Fruit fly (Drosophila melanogaster) whole organism, embryonic: ENCODE measurements around the gene sau.

Source experiments
- CG10565 ChIP-seq: fragments of 200-800 bp; sonication (Bioruptor generic); optimal IDR thresholded peaks from 3 replicates; lab custom pipeline; 2016; ENCODE audit warnings: missing biosample characterization, mild to moderate bottlenecking, missing genetic modification characterization
- CG11085 ChIP-seq: fragments of 200-800 bp; sonication (Bioruptor generic); IDR thresholded peaks from 2 replicates; pipeline ENCODE4 v1.3.6; 2022; ENCODE audit warnings: missing biosample characterization, missing genetic modification characterization
- CG11093 ChIP-seq: fragments of 200-800 bp; sonication (Bioruptor generic); IDR thresholded peaks from 3 replicates; pipeline ENCODE4 v1.3.6; 2022; ENCODE audit warnings: missing biosample characterization, missing genetic modification characterization
- CG11398 ChIP-seq: fragments of 200-800 bp; sonication (Bioruptor generic); optimal IDR thresholded peaks from 2 replicates; lab custom pipeline; 2016; ENCODE audit warnings: missing biosample characterization, missing genetic modification characterization
- CG12071 ChIP-seq: fragments of 200-800 bp; sonication (Bioruptor generic); optimal IDR thresholded peaks from 3 replicates; lab custom pipeline; 2018; ENCODE audit warnings: missing biosample characterization, mild to moderate bottlenecking, missing genetic modification characterization
- CG12155 ChIP-seq: fragments of 200-800 bp; sonication (Bioruptor generic); optimal IDR thresholded peaks from 3 replicates; lab custom pipeline; 2016; ENCODE audit warnings: missing biosample characterization, missing genetic modification characterization
- CG12391 ChIP-seq: fragments of 200-800 bp; sonication (Bioruptor generic); optimal IDR thresholded peaks from 3 replicates; lab custom pipeline; 2018; ENCODE audit warnings: missing biosample characterization, mild to moderate bottlenecking, missing genetic modification characterization, moderate library complexity
- CG13287 ChIP-seq: fragments of 200-800 bp; sonication (Bioruptor generic); IDR thresholded peaks from 2 replicates; pipeline ENCODE4 v1.3.6; 2022; ENCODE audit warnings: missing biosample characterization, missing genetic modification characterization; ENCODE audit not compliant: partially characterized antibody
- CG14014 ChIP-seq: fragments of 200-800 bp; sonication (Bioruptor generic); IDR thresholded peaks from 2 replicates; pipeline ENCODE4 v1.3.6; 2022; ENCODE audit warnings: missing biosample characterization, missing genetic modification characterization
- CG14965 ChIP-seq: fragments of 200-800 bp; sonication (Bioruptor generic); optimal IDR thresholded peaks from 2 replicates; lab custom pipeline; 2016; ENCODE audit warnings: missing biosample characterization, missing genetic modification characterization, borderline replicate concordance
- CG15269 ChIP-seq: fragments of 200-800 bp; sonication (Bioruptor generic); optimal IDR thresholded peaks from 2 replicates; lab custom pipeline; 2018; ENCODE audit warnings: missing biosample characterization, mild to moderate bottlenecking, missing genetic modification characterization, moderate library complexity
- CG17328 ChIP-seq: fragments of 200-800 bp; sonication (Bioruptor generic); IDR thresholded peaks from 2 replicates; pipeline ENCODE4 v1.3.6; 2022; ENCODE audit warnings: missing biosample characterization, missing genetic modification characterization
- CG17568 ChIP-seq: fragments of 200-800 bp; sonication (Bioruptor generic); optimal IDR thresholded peaks from 2 replicates; lab custom pipeline; 2018; ENCODE audit warnings: missing biosample characterization, mild to moderate bottlenecking, missing genetic modification characterization, moderate library complexity
- CG18262 ChIP-seq: fragments of 200-800 bp; optimal IDR thresholded peaks from 3 replicates; lab custom pipeline; 2019; ENCODE audit warnings: missing biosample characterization, mild to moderate bottlenecking, missing genetic modification characterization, moderate library complexity
- CG2120 ChIP-seq: fragments of 200-800 bp; sonication (Bioruptor generic); optimal IDR thresholded peaks from 3 replicates; lab custom pipeline; 2016; ENCODE audit warnings: missing biosample characterization, missing genetic modification characterization
- CG2875 ChIP-seq: fragments of 200-800 bp; sonication (Bioruptor generic); optimal IDR thresholded peaks from 2 replicates; lab custom pipeline; 2017; ENCODE audit warnings: missing biosample characterization, mild to moderate bottlenecking, missing genetic modification characterization, missing genetic modification reagents
- CG3163 ChIP-seq: fragments of 200-800 bp; sonication (Bioruptor generic); optimal IDR thresholded peaks from 3 replicates; lab custom pipeline; 2016; ENCODE audit warnings: missing biosample characterization, missing genetic modification characterization
- CG43689 ChIP-seq: fragments of 200-800 bp; sonication (Bioruptor generic); IDR thresholded peaks from 2 replicates; pipeline ENCODE4 v1.3.6; 2022; ENCODE audit warnings: missing biosample characterization, missing genetic modification characterization
- CG6175 ChIP-seq: fragments of 200-800 bp; sonication (Bioruptor generic); IDR thresholded peaks from 3 replicates; pipeline ENCODE4 v1.3.6; 2022; ENCODE audit warnings: missing biosample characterization, missing genetic modification characterization
- CG6254 ChIP-seq: fragments of 200-800 bp; sonication (Bioruptor generic); optimal IDR thresholded peaks from 3 replicates; lab custom pipeline; 2017; ENCODE audit warnings: mild to moderate bottlenecking, missing biosample characterization, missing genetic modification reagents, missing genetic modification characterization
- CG7357 ChIP-seq: fragments of 200-800 bp; sonication (Bioruptor generic); IDR thresholded peaks from 3 replicates; pipeline ENCODE4 v1.3.6; 2022; ENCODE audit warnings: missing biosample characterization, missing genetic modification characterization
- CG8478 ChIP-seq: fragments of >200 bp; optimal IDR thresholded peaks from 2 replicates; lab custom pipeline; 2018
- Chrac-16 ChIP-seq: fragments of 200-800 bp; sonication (Bioruptor generic); optimal IDR thresholded peaks from 3 replicates; lab custom pipeline; 2016; ENCODE audit warnings: missing biosample characterization, missing genetic modification characterization
- Dref ChIP-seq: fragments of 200-800 bp; sonication (Bioruptor generic); IDR thresholded peaks from 2 replicates; pipeline ENCODE4 v1.3.6; 2022; ENCODE audit warnings: missing biosample characterization, missing genetic modification characterization
- HLH3B ChIP-seq: fragments of 200-800 bp; sonication (Bioruptor generic); IDR thresholded peaks from 2 replicates; pipeline ENCODE4 v1.3.6; 2022; ENCODE audit warnings: missing biosample characterization, missing genetic modification characterization
- HLH4C ChIP-seq: fragments of 200-800 bp; sonication (Bioruptor generic); IDR thresholded peaks from 3 replicates; pipeline ENCODE4 v1.3.6; 2022; ENCODE audit warnings: missing biosample characterization, missing genetic modification characterization; ENCODE audit not compliant: partially characterized antibody
- HmgD ChIP-seq: fragments of 200-800 bp; sonication (Bioruptor generic); optimal IDR thresholded peaks from 3 replicates; lab custom pipeline; 2016; ENCODE audit warnings: missing biosample characterization, missing genetic modification characterization
- Hmr ChIP-seq: fragments of 200-800 bp; sonication (Bioruptor generic); optimal IDR thresholded peaks from 3 replicates; lab custom pipeline; 2017; ENCODE audit warnings: mild to moderate bottlenecking, missing biosample characterization, missing genetic modification reagents, missing genetic modification characterization
- Hr51 ChIP-seq, 2 experiments: fragments of 200-800 bp; sonication (Bioruptor generic); optimal IDR thresholded peaks; 2 replicates in 1 of 2; 3 replicates in 1 of 2; lab custom pipeline; 2016 to 2018; ENCODE audit warnings: missing biosample characterization in 2 of 2, missing genetic modification characterization in 2 of 2, mild to moderate bottlenecking in 1 of 2, moderate library complexity in 1 of 2
- Lhr ChIP-seq: fragments of 200-800 bp; sonication (Bioruptor generic); optimal IDR thresholded peaks from 3 replicates; lab custom pipeline; 2017; ENCODE audit warnings: mild to moderate bottlenecking, missing biosample characterization, missing genetic modification reagents, missing genetic modification characterization
- Meics ChIP-seq: fragments of 200-800 bp; sonication (Bioruptor generic); optimal IDR thresholded peaks from 2 replicates; lab custom pipeline; 2017; ENCODE audit warnings: missing biosample characterization, mild to moderate bottlenecking, missing genetic modification characterization
- Oaz ChIP-seq: fragments of 200-800 bp; sonication (Bioruptor generic); IDR thresholded peaks from 2 replicates; pipeline ENCODE4 v1.3.6; 2022; ENCODE audit warnings: missing biosample characterization, missing genetic modification characterization
- Xbp1 ChIP-seq: fragments of 200-800 bp; sonication (Bioruptor generic); optimal IDR thresholded peaks from 3 replicates; lab custom pipeline; 2016; ENCODE audit warnings: missing biosample characterization, mild to moderate bottlenecking, missing genetic modification characterization
- al ChIP-seq: fragments of 200-800 bp; sonication (Bioruptor generic); IDR thresholded peaks from 2 replicates; pipeline ENCODE4 v1.3.6; 2022; ENCODE audit warnings: missing biosample characterization, missing genetic modification characterization
- ash1 ChIP-seq: fragments of 200-800 bp; sonication (Bioruptor generic); optimal IDR thresholded peaks from 2 replicates; lab custom pipeline; 2018; ENCODE audit warnings: missing biosample characterization, mild to moderate bottlenecking, missing genetic modification characterization
- bigmax ChIP-seq: fragments of 200-800 bp; sonication (Bioruptor generic); optimal IDR thresholded peaks from 2 replicates; lab custom pipeline; 2018; ENCODE audit warnings: missing biosample characterization, mild to moderate bottlenecking, missing genetic modification characterization
- cas ChIP-seq: fragments of 200-800 bp; sonication (Bioruptor generic); IDR thresholded peaks from 2 replicates; pipeline ENCODE4 v1.3.6; 2022; ENCODE audit warnings: missing biosample characterization, missing genetic modification characterization
- cg ChIP-seq: fragments of 200-800 bp; sonication (Bioruptor generic); optimal IDR thresholded peaks from 3 replicates; lab custom pipeline; 2019; ENCODE audit warnings: missing biosample characterization, mild to moderate bottlenecking, missing genetic modification characterization, moderate library complexity
- crc ChIP-seq: fragments of 200-800 bp; sonication (Bioruptor generic); optimal IDR thresholded peaks from 2 replicates; lab custom pipeline; 2016; ENCODE audit warnings: missing biosample characterization, missing genetic modification characterization
- dmrt11E ChIP-seq: fragments of 200-800 bp; sonication (Bioruptor generic); optimal IDR thresholded peaks from 3 replicates; lab custom pipeline; 2018; ENCODE audit warnings: missing biosample characterization, mild to moderate bottlenecking, missing genetic modification characterization, moderate library complexity
- emc ChIP-seq: fragments of 200-800 bp; sonication (Bioruptor generic); optimal IDR thresholded peaks from 2 replicates; lab custom pipeline; 2016; ENCODE audit warnings: missing biosample characterization, missing genetic modification characterization
- fd3F ChIP-seq: fragments of 200-800 bp; sonication (Bioruptor generic); optimal IDR thresholded peaks from 2 replicates; lab custom pipeline; 2018; ENCODE audit warnings: missing biosample characterization, mild to moderate bottlenecking, missing genetic modification characterization, moderate library complexity
- fd64A ChIP-seq: fragments of 200-800 bp; sonication (Bioruptor generic); optimal IDR thresholded peaks from 3 replicates; lab custom pipeline; 2018; ENCODE audit warnings: missing biosample characterization, mild to moderate bottlenecking, missing genetic modification characterization
- gem ChIP-seq: fragments of 200-800 bp; sonication (Bioruptor generic); optimal IDR thresholded peaks from 2 replicates; lab custom pipeline; 2019; ENCODE audit warnings: missing biosample characterization, mild to moderate bottlenecking, missing genetic modification characterization, moderate library complexity
- gro ChIP-seq: fragments of 200-800 bp; sonication (Bioruptor generic); optimal IDR thresholded peaks from 2 replicates; lab custom pipeline; 2016; ENCODE audit warnings: missing biosample characterization, missing genetic modification characterization
- gsb ChIP-seq: fragments of 200-800 bp; sonication (Bioruptor generic); IDR thresholded peaks from 2 replicates; pipeline ENCODE4 v1.3.6; 2022; ENCODE audit warnings: missing biosample characterization, missing genetic modification characterization
- kay ChIP-seq: fragments of 200-800 bp; sonication (Bioruptor generic); optimal IDR thresholded peaks from 2 replicates; lab custom pipeline; 2016; ENCODE audit warnings: missing biosample characterization, missing genetic modification characterization
- lmd ChIP-seq: fragments of 200-800 bp; sonication (Bioruptor generic); IDR thresholded peaks from 2 replicates; pipeline ENCODE4 v1.3.6; 2022; ENCODE audit warnings: missing biosample characterization, missing genetic modification characterization
- org-1 ChIP-seq: fragments of 200-800 bp; sonication (Bioruptor generic); optimal IDR thresholded peaks from 2 replicates; lab custom pipeline; 2017; ENCODE audit warnings: missing biosample characterization, missing genetic modification characterization
- toy ChIP-seq: fragments of 200-800 bp; sonication (Bioruptor generic); IDR thresholded peaks from 2 replicates; pipeline ENCODE4 v1.3.6; 2022; ENCODE audit warnings: missing biosample characterization, missing genetic modification characterization
- vnd ChIP-seq: fragments of 200-800 bp; sonication (Bioruptor generic); IDR thresholded peaks from 3 replicates; pipeline ENCODE4 v1.3.6; 2022; ENCODE audit warnings: missing biosample characterization, missing genetic modification characterization; ENCODE audit not compliant: partially characterized antibody
- z ChIP-seq: fragments of 200-800 bp; sonication (Bioruptor generic); IDR thresholded peaks from 3 replicates; pipeline ENCODE4 v1.3.6; 2022; ENCODE audit warnings: missing biosample characterization, missing genetic modification characterization

sau gene

dm6 chr2L:2192123-2192601 is 34.0 kb upstream of the sau start, which contains the start of gene CG10874 (continued):
- TF ChIP-seq HLH4C = no peak
- no peak for TF ChIP-seq CG7357 (GFP tag; lab: Robert Waterston, UW)
- peak; percentile 29 for TF ChIP-seq gro (GFP tag; lab: Kevin White, UChicago)
- TF ChIP-seq CG6175 (GFP tag; lab: Robert Waterston, UW) = no peak
- TF ChIP-seq toy (GFP tag; lab: Robert Waterston, UW) = no peak
- no peak for TF ChIP-seq Oaz
- TF ChIP-seq emc (GFP tag; lab: Kevin White, UChicago) = no peak
- TF ChIP-seq al (GFP tag; lab: Robert Waterston, UW) = no peak
- TF ChIP-seq CG14014 (GFP tag; lab: Robert Waterston, UW) = no peak
- TF ChIP-seq Meics = no peak
- TF ChIP-seq CG12071 (GFP tag; lab: Kevin White, UChicago) = no peak
- TF ChIP-seq CG17568 (GFP tag; lab: Kevin White, UChicago) = no peak
- TF ChIP-seq CG15269 = no peak
- no peak for TF ChIP-seq CG13287
- TF ChIP-seq CG12155 (GFP tag; lab: Kevin White, UChicago) = peak; percentile 20
- TF ChIP-seq dmrt11E (tag; lab: Kevin White, UChicago) = no peak
- TF ChIP-seq CG8478 (lab: Kevin White, UChicago) = no peak
- no peak for TF ChIP-seq CG10565 (GFP tag; lab: Kevin White, UChicago)
- TF ChIP-seq kay (GFP tag; lab: Kevin White, UChicago) = no peak

- TF ChIP-seq Hmr (peak; percentile 97), CG43689 (GFP tag; lab: Robert Waterston, UW) (no peak), CG3163 (peak; percentile 35), CG11093 (GFP tag; lab: Robert Waterston, UW) (peak; percentile 33; the same call in 1 of the 3 replicates), fd64A (peak; percentile 21), HLH3B (no peak), Dref (no peak), HmgD (GFP tag; lab: Kevin White, UChicago) (peak; percentile 67), cas (GFP tag; lab: Robert Waterston, UW) (no peak), CG2120 (peak; percentile 26), vnd (no peak), bigmax (GFP tag; lab: Kevin White, UChicago) (peak; percentile 18), fd3F (no peak), org-1 (no peak), Hr51 (GFP tag; optimal IDR thresholded peaks at IDR 0.05; lab: Kevin White, UChicago) (peak in 1 of 2 experiments; percentile 45), Lhr (GFP tag; lab: Kevin White, UChicago) (peak; percentile 100), ash1 (GFP tag; lab: Kevin White, UChicago) (no peak), Chrac-16 (GFP tag; lab: Kevin White, UChicago) (no peak), cg (GFP tag; lab: Kevin White, UChicago) (peak; percentile 38), CG6254 (GFP tag; lab: Kevin White, UChicago) (peak; percentile 73), z (no peak), gem (tag; lab: Kevin White, UChicago) (no peak), CG14965 (no peak), Xbp1 (no peak), CG17328 (no peak), CG11398 (GFP tag; lab: Kevin White, UChicago) (peak; percentile 29), CG2875 (peak; percentile 40), CG12391 (tag; lab: Kevin White, UChicago) (peak; percentile 24), crc (GFP tag; lab: Kevin White, UChicago) (no peak), lmd (GFP tag; lab: Robert Waterston, UW) (no peak), CG18262 (tag; lab: Kevin White, UChicago) (peak; percentile 26), gsb (GFP tag; lab: Robert Waterston, UW) (no peak), CG11085 (no peak)
Observed at dm6 chr2L:2193357-2193780, 32.8 kb upstream of the sau start.
